Fruit fly (Drosophila melanogaster) whole organism, prepupa: ENCODE results near the gene CG31274.
A peak's percentile ranks its signal among the peaks of the same experiment; 100 is the strongest.

ENCODE experiments used
- Blimp-1 ChIP-seq: fragments of 200-800 bp; sonication (Bioruptor generic); optimal IDR thresholded peaks from 3 replicates; lab custom pipeline; 2017; ENCODE audit warnings: missing biosample characterization, missing genetic modification characterization, mild to moderate bottlenecking, moderate library complexity, missing genetic modification reagents
- CG10631 ChIP-seq: fragments of 200-800 bp; sonication (Bioruptor generic); optimal IDR thresholded peaks from 2 replicates; lab custom pipeline; 2016; ENCODE audit warnings: missing biosample characterization, missing genetic modification characterization
- CG6276 ChIP-seq: fragments of 200-800 bp; sonication (Bioruptor generic); optimal IDR thresholded peaks from 2 replicates; lab custom pipeline; 2017; ENCODE audit warnings: missing biosample characterization, mild to moderate bottlenecking, missing genetic modification characterization
- CG6808 ChIP-seq: fragments of 200-800 bp; sonication (Bioruptor generic); optimal IDR thresholded peaks from 3 replicates; lab custom pipeline; 2017; ENCODE audit warnings: missing biosample characterization, missing genetic modification characterization, mild to moderate bottlenecking, moderate library complexity, missing genetic modification reagents
- CG7368 ChIP-seq: fragments of 200-800 bp; sonication (Bioruptor generic); optimal IDR thresholded peaks from 3 replicates; lab custom pipeline; 2016; ENCODE audit warnings: missing biosample characterization, missing genetic modification characterization
- Eip93F ChIP-seq: fragments of 200-800 bp; sonication (Bioruptor generic); optimal IDR thresholded peaks from 2 replicates; lab custom pipeline; 2016; ENCODE audit warnings: missing biosample characterization, mild to moderate bottlenecking, missing genetic modification characterization
- Lpt ChIP-seq: fragments of 200-800 bp; sonication (Bioruptor generic); optimal IDR thresholded peaks from 3 replicates; lab custom pipeline; 2016; ENCODE audit warnings: missing biosample characterization, missing genetic modification characterization
- Sox102F ChIP-seq: fragments of 200-800 bp; sonication (Bioruptor generic); optimal IDR thresholded peaks from 2 replicates; lab custom pipeline; 2016; ENCODE audit warnings: missing biosample characterization, mild to moderate bottlenecking, missing genetic modification characterization
- net ChIP-seq: fragments of 200-800 bp; sonication (Bioruptor generic); optimal IDR thresholded peaks from 3 replicates; lab custom pipeline; 2016; ENCODE audit warnings: missing biosample characterization, missing genetic modification characterization
- pdm3 ChIP-seq: fragments of 200-800 bp; sonication (Bioruptor generic); optimal IDR thresholded peaks from 3 replicates; lab custom pipeline; 2016; ENCODE audit warnings: missing biosample characterization, missing genetic modification characterization

DNA sequence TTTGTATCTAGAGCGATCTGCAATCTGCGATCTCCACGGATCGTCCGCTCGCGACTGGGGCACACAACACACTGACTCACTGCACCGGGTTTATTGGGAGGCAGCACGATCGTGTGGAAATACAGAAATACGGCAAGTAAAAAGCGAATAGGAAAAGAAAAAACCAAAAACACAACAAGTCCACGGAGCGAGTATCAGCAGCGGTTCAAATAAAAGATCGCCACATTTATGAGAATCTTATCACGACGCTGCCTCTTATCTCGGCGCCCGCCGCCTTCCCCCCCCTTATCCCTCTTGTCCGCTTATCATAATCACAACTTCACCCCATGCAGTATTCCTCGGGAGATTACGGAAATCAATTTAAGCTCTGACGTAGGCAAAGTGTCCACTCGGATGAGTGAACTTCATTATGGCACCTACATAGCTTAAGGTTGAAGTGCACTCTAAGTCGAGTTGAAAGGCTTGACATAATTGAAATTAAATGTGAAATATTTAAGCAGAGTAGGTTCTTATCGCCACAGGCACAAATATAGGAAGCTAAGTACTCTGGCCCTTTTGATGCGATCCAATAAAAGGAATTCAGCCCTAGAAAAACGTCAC lies 10.6 kb upstream of the CG31274 start, which contains the start of gene AhcyL2:
- no peak for TF ChIP-seq CG6276 (GFP tag; lab: Kevin White, UChicago)
- no peak for TF ChIP-seq pdm3 (GFP tag; lab: Kevin White, UChicago)
- no peak for TF ChIP-seq Sox102F
- no peak for TF ChIP-seq net
- no peak for TF ChIP-seq Blimp-1 (GFP tag; lab: Kevin White, UChicago)
- TF ChIP-seq CG10631 (GFP tag; lab: Kevin White, UChicago), result no peak
- no peak for TF ChIP-seq Eip93F (GFP tag; lab: Kevin White, UChicago)
- no peak for TF ChIP-seq CG6808 (GFP tag; lab: Kevin White, UChicago)
- no peak for TF ChIP-seq CG7368 (GFP tag; lab: Kevin White, UChicago)
- TF ChIP-seq Lpt (GFP tag; lab: Kevin White, UChicago), result peak; percentile 2
